Worm (Caenorhabditis elegans) whole organism, L4 larva: Measurements from ENCODE around the gene dpf-2.

Source experiments
- F10B5.3 ChIP-seq: sonication (generic microtip); optimal IDR thresholded peaks from 2 replicates; lab custom pipeline; 2016; ENCODE audit warnings: mild to moderate bottlenecking, missing genetic modification characterization, missing compliant biosample characterization
- F26F4.8 ChIP-seq: fragments of 200-800 bp; sonication (Bioruptor generic); conservative IDR thresholded peaks from 2 replicates; pipeline ENCODE4 v1.3.6; 2022; ENCODE audit warnings: missing genetic modification characterization, missing compliant biosample characterization
- F37D6.2 ChIP-seq: sonication (generic microtip); optimal IDR thresholded peaks from 2 replicates; lab custom pipeline; 2016; ENCODE audit warnings: mild to moderate bottlenecking, missing genetic modification characterization, missing compliant biosample characterization
- F44E2.7 ChIP-seq: fragments of 200-800 bp; sonication (Bioruptor generic); IDR thresholded peaks from 2 replicates; pipeline ENCODE4 v2.1.2; 2022; ENCODE audit warnings: missing genetic modification characterization, missing compliant biosample characterization
- Y48G9A.11 ChIP-seq: fragments of 200-800 bp; sonication (Bioruptor generic); IDR thresholded peaks from 2 replicates; pipeline ENCODE4 v1.3.6; 2022; ENCODE audit warnings: missing genetic modification reagents, missing genetic modification characterization, missing compliant biosample characterization
- Y5F2A.4 ChIP-seq: fragments of 200-800 bp; sonication (Bioruptor generic); optimal IDR thresholded peaks from 2 replicates; lab custom pipeline; 2018; ENCODE audit warnings: mild to moderate bottlenecking, missing genetic modification characterization, missing compliant biosample characterization
- ZK546.5 ChIP-seq, 2 experiments: sonication (generic microtip); optimal IDR thresholded peaks; 2 replicates each; lab custom pipeline; 2017; ENCODE audit warnings: missing biosample characterization in 2 of 2, missing genetic modification characterization in 2 of 2
- aha-1 ChIP-seq: fragments of 150-350 bp; peaks from one replicate; lab custom pipeline; 2014; ENCODE audit warnings: missing biosample characterization, missing genetic modification characterization
- aly-2 ChIP-seq: sonication (generic microtip); optimal IDR thresholded peaks from 2 replicates; lab custom pipeline; 2018; ENCODE audit warnings: missing biosample characterization, missing genetic modification characterization
- ama-1 ChIP-seq: fragments of 150-350 bp; optimal IDR thresholded peaks from 2 replicates; lab custom pipeline; 2014; ENCODE audit warnings: inconsistent platforms, mixed read lengths
- ces-1 ChIP-seq: fragments of 150-350 bp; sonication (generic microtip); optimal IDR thresholded peaks from 4 replicates; lab custom pipeline; 2014; ENCODE audit warnings: missing biosample characterization, missing genetic modification reagents, missing genetic modification characterization
- cey-2 ChIP-seq: sonication (generic microtip); optimal IDR thresholded peaks from 3 replicates; lab custom pipeline; 2017; ENCODE audit warnings: missing genetic modification characterization, mild to moderate bottlenecking, missing compliant biosample characterization, antibody characterized with exemption, borderline replicate concordance; ENCODE audit not compliant: insufficient read depth
- ctbp-1 ChIP-seq: fragments of 200-800 bp; sonication (Bioruptor generic); IDR thresholded peaks from 2 replicates; pipeline ENCODE4 v1.3.6; 2022; ENCODE audit warnings: missing genetic modification reagents, missing genetic modification characterization, missing compliant biosample characterization
- daf-16 ChIP-seq, 3 experiments: sonication (generic microtip); optimal IDR thresholded peaks; 2 replicates each; lab custom pipeline; 2016 to 2017; ENCODE audit warnings: missing genetic modification characterization in 3 of 3, missing genetic modification reagents in 3 of 3, mild to moderate bottlenecking in 2 of 3, missing compliant biosample characterization in 2 of 3, missing biosample characterization in 1 of 3, moderate library complexity in 1 of 3
- daf-8 ChIP-seq: fragments of 200-800 bp; sonication (Bioruptor generic); IDR thresholded peaks from 2 replicates; pipeline ENCODE4 v1.3.6; 2022; ENCODE audit warnings: missing genetic modification characterization, missing compliant biosample characterization
- dmd-9 ChIP-seq: fragments of 200-800 bp; sonication (Bioruptor generic); IDR thresholded peaks from 2 replicates; pipeline ENCODE4 v1.3.6; 2022; ENCODE audit warnings: missing genetic modification reagents, missing genetic modification characterization, missing compliant biosample characterization
- dpl-1 ChIP-seq: fragments of 150-350 bp; optimal IDR thresholded peaks from 2 replicates; lab custom pipeline; 2014; ENCODE audit warnings: missing biosample characterization, missing genetic modification reagents, missing genetic modification characterization
- egl-43 ChIP-seq: fragments of 200-800 bp; sonication (Bioruptor generic); IDR thresholded peaks from 2 replicates; pipeline ENCODE4 v1.3.6; 2022; ENCODE audit warnings: missing genetic modification reagents, missing genetic modification characterization, missing compliant biosample characterization
- fkh-10 ChIP-seq: fragments of 150-350 bp; optimal IDR thresholded peaks from 2 replicates; lab custom pipeline; 2014; ENCODE audit warnings: missing biosample characterization, missing genetic modification reagents, missing genetic modification characterization
- fos-1 ChIP-seq: fragments of 150-350 bp; optimal IDR thresholded peaks from 2 replicates; lab custom pipeline; 2014; ENCODE audit warnings: missing biosample characterization, missing genetic modification characterization
- hif-1 ChIP-seq, 2 experiments: sonication (generic microtip); optimal IDR thresholded peaks; 2 replicates each; lab custom pipeline; 2016 to 2017; ENCODE audit warnings: missing compliant biosample characterization in 2 of 2, missing genetic modification characterization in 2 of 2, missing genetic modification reagents in 2 of 2, missing genotype in 2 of 2, mild to moderate bottlenecking in 1 of 2
- hlh-11 ChIP-seq: fragments of 200-800 bp; sonication (Bioruptor generic); optimal IDR thresholded peaks from 2 replicates; lab custom pipeline; 2018; ENCODE audit warnings: mild to moderate bottlenecking, missing genetic modification characterization, missing compliant biosample characterization
- hlh-30 ChIP-seq: sonication (generic microtip); optimal IDR thresholded peaks from 2 replicates; lab custom pipeline; 2017; ENCODE audit warnings: antibody characterized with exemption, mild to moderate bottlenecking, missing genetic modification characterization, missing compliant biosample characterization; ENCODE audit not compliant: insufficient read depth
- hmg-1.1 ChIP-seq: fragments of 200-800 bp; sonication (Bioruptor generic); IDR thresholded peaks from 2 replicates; pipeline ENCODE4 v1.3.6; 2022; ENCODE audit warnings: missing genetic modification reagents, missing genetic modification characterization, missing compliant biosample characterization
- jun-1 ChIP-seq: fragments of 150-350 bp; optimal IDR thresholded peaks from 2 replicates; lab custom pipeline; 2014; ENCODE audit warnings: missing biosample characterization, missing genetic modification reagents, missing genetic modification characterization
- lin-1 ChIP-seq: fragments of 200-800 bp; sonication (Bioruptor generic); IDR thresholded peaks from 2 replicates; pipeline ENCODE4 v1.3.6; 2022; ENCODE audit warnings: missing genetic modification reagents, missing genetic modification characterization, missing compliant biosample characterization
- lin-38 ChIP-seq: fragments of 200-800 bp; sonication (Bioruptor generic); IDR thresholded peaks from 2 replicates; pipeline ENCODE4 v1.3.6; 2022; ENCODE audit warnings: missing genetic modification reagents, missing genetic modification characterization, missing compliant biosample characterization
- lin-39 ChIP-seq: fragments of 150-350 bp; optimal IDR thresholded peaks from 2 replicates; lab custom pipeline; 2014; ENCODE audit warnings: missing biosample characterization, missing genetic modification reagents, missing genetic modification characterization
- lir-3 ChIP-seq: sonication (generic microtip); optimal IDR thresholded peaks from 2 replicates; lab custom pipeline; 2016; ENCODE audit warnings: mild to moderate bottlenecking, missing genetic modification characterization, missing compliant biosample characterization
- mdl-1 ChIP-seq, 2 experiments: fragments of 150-350 bp in 1 of 2; sonication (generic microtip) in 1 of 2; optimal IDR thresholded peaks; 2 replicates each; lab custom pipeline; 2014 to 2017; ENCODE audit warnings: missing biosample characterization in 2 of 2, missing genetic modification characterization in 2 of 2
- mdt-29 ChIP-seq: fragments of 200-800 bp; sonication (Bioruptor generic); IDR thresholded peaks from 2 replicates; pipeline ENCODE4 v1.3.6; 2022; ENCODE audit warnings: missing genetic modification reagents, missing genetic modification characterization, missing compliant biosample characterization
- mes-2 ChIP-seq: sonication (generic microtip); optimal IDR thresholded peaks from 2 replicates; lab custom pipeline; 2016; ENCODE audit warnings: missing genotype, mild to moderate bottlenecking, missing genetic modification characterization, missing compliant biosample characterization; ENCODE audit not compliant: poor library complexity, severe bottlenecking
- nhr-10 ChIP-seq: fragments of 150-350 bp; optimal IDR thresholded peaks from 2 replicates; lab custom pipeline; 2014; ENCODE audit warnings: missing biosample characterization, missing genetic modification characterization
- nhr-11 ChIP-seq: fragments of 150-350 bp; optimal IDR thresholded peaks from 2 replicates; lab custom pipeline; 2014; ENCODE audit warnings: missing biosample characterization, missing genetic modification characterization
- nhr-111 ChIP-seq: fragments of 200-800 bp; sonication (Bioruptor generic); optimal IDR thresholded peaks from 2 replicates; lab custom pipeline; 2018; ENCODE audit warnings: mild to moderate bottlenecking, missing genetic modification characterization, missing compliant biosample characterization
- nhr-25 ChIP-seq: sonication (generic microtip); optimal IDR thresholded peaks from 2 replicates; lab custom pipeline; 2017; ENCODE audit warnings: missing genetic modification characterization, mild to moderate bottlenecking, missing compliant biosample characterization, antibody characterized with exemption, moderate library complexity, borderline replicate concordance; ENCODE audit not compliant: insufficient read depth
- nhr-42 ChIP-seq: fragments of 200-800 bp; sonication (Bioruptor generic); IDR thresholded peaks from 2 replicates; pipeline ENCODE4 v1.3.6; 2022; ENCODE audit warnings: missing genetic modification characterization, missing compliant biosample characterization
- nhr-76 ChIP-seq: fragments of 150-350 bp; optimal IDR thresholded peaks from 2 replicates; lab custom pipeline; 2014; ENCODE audit warnings: missing biosample characterization, missing genetic modification characterization
- saeg-2 ChIP-seq: fragments of 200-800 bp; sonication (Bioruptor generic); IDR thresholded peaks from 2 replicates; pipeline ENCODE4 v1.3.6; 2022; ENCODE audit warnings: missing genetic modification reagents, missing genetic modification characterization, missing compliant biosample characterization
- skn-1 ChIP-seq: fragments of 150-350 bp; optimal IDR thresholded peaks from 2 replicates; lab custom pipeline; 2014; ENCODE audit warnings: missing biosample characterization, missing genetic modification characterization
- snpc-1.2 ChIP-seq: fragments of 200-800 bp; sonication (Bioruptor generic); IDR thresholded peaks from 2 replicates; pipeline ENCODE4 v1.3.6; 2022; ENCODE audit warnings: missing genetic modification reagents, missing genetic modification characterization, missing compliant biosample characterization
- spr-1 ChIP-seq: sonication (generic microtip); optimal IDR thresholded peaks from 2 replicates; lab custom pipeline; 2016; ENCODE audit warnings: mild to moderate bottlenecking, missing genetic modification characterization, missing compliant biosample characterization
- spr-3 ChIP-seq: fragments of 200-800 bp; sonication (Bioruptor generic); optimal IDR thresholded peaks from 2 replicates; lab custom pipeline; 2018; ENCODE audit warnings: mild to moderate bottlenecking, missing genetic modification characterization, missing compliant biosample characterization
- tra-1 ChIP-seq: fragments of 200-800 bp; sonication (Bioruptor generic); IDR thresholded peaks from 2 replicates; pipeline ENCODE4 v1.3.6; 2022; ENCODE audit warnings: missing genetic modification reagents, missing genetic modification characterization, missing compliant biosample characterization
- unc-130 ChIP-seq: sonication (generic microtip); optimal IDR thresholded peaks from 2 replicates; lab custom pipeline; 2016; ENCODE audit warnings: missing genetic modification reagents, missing genetic modification characterization, missing compliant biosample characterization
- unc-62 ChIP-seq, 3 experiments: fragments of 150-350 bp in 1 of 3; sonication (generic microtip); optimal IDR thresholded peaks in 2 of 3; peaks in 1 of 3; 1 replicate in 1 of 3; 2 replicates in 2 of 3; lab custom pipeline; 2014 to 2017; ENCODE audit warnings: missing biosample characterization in 3 of 3, missing genetic modification characterization in 3 of 3, missing genetic modification reagents in 3 of 3, missing genotype in 1 of 3
- vab-7 ChIP-seq: fragments of 200-800 bp; sonication (Bioruptor generic); IDR thresholded peaks from 2 replicates; pipeline ENCODE4 v1.3.6; 2022; ENCODE audit warnings: missing genetic modification reagents, missing genetic modification characterization, missing compliant biosample characterization
- zag-1 ChIP-seq: fragments of 150-350 bp; optimal IDR thresholded peaks from 2 replicates; lab custom pipeline; 2014; ENCODE audit warnings: missing biosample characterization, missing genetic modification characterization
- zfp-3 ChIP-seq: fragments of 200-800 bp; sonication (Bioruptor generic); conservative IDR thresholded peaks from 2 replicates; pipeline ENCODE4 v1.3.6; 2022; ENCODE audit warnings: missing genetic modification reagents, missing genetic modification characterization, missing compliant biosample characterization
- ztf-11 ChIP-seq: fragments of 150-350 bp; optimal IDR thresholded peaks from 2 replicates; lab custom pipeline; 2014; ENCODE audit warnings: missing biosample characterization, missing genetic modification characterization

dpf-2 gene

DNA sequence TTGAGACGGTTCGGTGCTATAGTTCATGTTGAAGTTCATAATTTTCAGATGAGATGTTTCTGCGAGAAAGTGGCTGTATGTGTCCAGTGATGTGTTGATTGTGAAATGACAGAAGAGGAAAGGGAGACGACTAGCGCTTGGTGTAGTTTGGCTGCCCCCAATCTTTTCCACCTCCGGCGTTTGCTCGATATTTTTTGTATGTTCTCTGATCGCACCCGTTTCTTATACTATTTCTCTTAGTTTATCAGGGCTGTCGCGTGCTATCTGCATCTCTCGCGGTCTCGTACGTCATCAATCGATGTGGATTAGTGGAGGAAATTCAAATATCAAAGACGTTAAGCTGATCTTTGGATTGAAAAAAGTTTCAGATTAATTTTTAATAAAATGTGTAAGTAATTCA lies 20.9 kb upstream of the dpf-2 start, which contains the start of gene atf-4 (continued):
- TF ChIP-seq nhr-42 (GFP tag; lab: Robert Waterston, UW), result no peak
- no peak for TF ChIP-seq skn-1 (tag; lab: Kevin White, UChicago)
- TF ChIP-seq zfp-3 (GFP tag; lab: Robert Waterston, UW), result no peak
- no peak for TF ChIP-seq aly-2 (tag; lab: Kevin White, UChicago)
- no peak for TF ChIP-seq dmd-9 (GFP tag; lab: Robert Waterston, UW)
- TF ChIP-seq tra-1, result no peak
- TF ChIP-seq unc-130 (GFP tag; lab: Kevin White, UChicago), result no peak
- TF ChIP-seq egl-43, result peak; percentile 34; the same call in 1 of the 2 replicates
- peak; percentile 95 for TF ChIP-seq hlh-30 (tag; lab: Kevin White, UChicago)
- TF ChIP-seq zag-1 (tag; lab: Kevin White, UChicago), result no peak
- TF ChIP-seq ztf-11, result no peak
- no peak for TF ChIP-seq daf-8 (GFP tag; lab: Robert Waterston, UW)
- peak; percentile 68 for TF ChIP-seq lin-1 (GFP tag; lab: Robert Waterston, UW)
- TF ChIP-seq vab-7 (GFP tag; lab: Robert Waterston, UW), result no peak
- no peak for TF ChIP-seq spr-1
- peak; percentile 68 for TF ChIP-seq dpl-1 (GFP tag; lab: Kevin White, UChicago)
- TF ChIP-seq lir-3 (tag; lab: Kevin White, UChicago), result no peak
- no peak for TF ChIP-seq saeg-2 (GFP tag; lab: Robert Waterston, UW)
- TF ChIP-seq spr-3 (GFP tag; lab: Kevin White, UChicago), result no peak
- no peak for TF ChIP-seq F26F4.8 (GFP tag; lab: Robert Waterston, UW)
- peak; percentile 36; the same call in 1 of the 2 replicates for TF ChIP-seq hmg-1.1 (GFP tag; lab: Robert Waterston, UW)
- TF ChIP-seq ZK546.5 (tag; optimal IDR thresholded peaks at IDR 0.05; lab: Kevin White, UChicago), result no peak
- TF ChIP-seq nhr-111, result no peak
- TF ChIP-seq nhr-76 (tag; lab: Kevin White, UChicago), result no peak
- TF ChIP-seq fos-1 (tag; lab: Kevin White, UChicago), result no peak
- TF ChIP-seq ctbp-1 (GFP tag; lab: Robert Waterston, UW), result no peak
- TF ChIP-seq mdt-29, result no peak
- peak in 1 of 2 experiments; percentile 37 for TF ChIP-seq hif-1 (tag; optimal IDR thresholded peaks at IDR 0.05; lab: Kevin White, UChicago)
- no peak for TF ChIP-seq nhr-25 (tag; lab: Kevin White, UChicago)
- no peak for TF ChIP-seq F10B5.3 (tag; lab: Kevin White, UChicago)
- no peak for TF ChIP-seq unc-62 (GFP tag; optimal IDR thresholded peaks at IDR 0.05 in 1 of 2; lab: Kevin White, UChicago)
- TF ChIP-seq unc-62 (tag; optimal IDR thresholded peaks at IDR 0.05; lab: Kevin White, UChicago), result no peak
- no peak for TF ChIP-seq Y48G9A.11 (GFP tag; lab: Robert Waterston, UW)
- TF ChIP-seq ama-1 (lab: Kevin White, UChicago), result no peak
- peak; percentile 83 for TF ChIP-seq nhr-11 (tag; lab: Kevin White, UChicago)
- peak; percentile 87 for TF ChIP-seq hlh-11
- TF ChIP-seq snpc-1.2 (GFP tag; lab: Robert Waterston, UW), result no peak
- no peak for TF ChIP-seq Y5F2A.4 (GFP tag; lab: Kevin White, UChicago)
- TF ChIP-seq lin-39 (tag; lab: Kevin White, UChicago), result no peak
- TF ChIP-seq ces-1 (GFP tag; lab: Kevin White, UChicago), result no peak
- no peak for TF ChIP-seq F44E2.7 (GFP tag; lab: Robert Waterston, UW)
- TF ChIP-seq jun-1 (tag; lab: Kevin White, UChicago), result no peak
- no peak for TF ChIP-seq cey-2 (tag; lab: Kevin White, UChicago)
- no peak for TF ChIP-seq fkh-10 (GFP tag; lab: Kevin White, UChicago)
- peak; percentile 51 for TF ChIP-seq aha-1 (tag; lab: Kevin White, UChicago)
- TF ChIP-seq mes-2 (tag; lab: Kevin White, UChicago), result peak; percentile 52
- TF ChIP-seq F37D6.2 (tag; lab: Kevin White, UChicago), result no peak
- TF ChIP-seq lin-38 (GFP tag; lab: Robert Waterston, UW), result no peak
- TF ChIP-seq mdl-1 (tag; optimal IDR thresholded peaks at IDR 0.05; lab: Kevin White, UChicago), result peak; percentile 81 to 95
- peak; percentile 72 for TF ChIP-seq nhr-10 (tag; lab: Kevin White, UChicago)
- TF ChIP-seq daf-16 (GFP tag; optimal IDR thresholded peaks at IDR 0.05; lab: Kevin White, UChicago), result no peak
- peak; percentile 71 for TF ChIP-seq daf-16 (tag; optimal IDR thresholded peaks at IDR 0.05; lab: Kevin White, UChicago)
